Worm (Caenorhabditis elegans) whole organism, late embryonic: ENCODE data around the gene R02F11.9.
"Not testable (repeated sequence)": the region's sequence is repeated elsewhere in the genome, so short reads cannot be mapped to it uniquely, and the experiment has no call there.

Source experiments
- F13H6.1 ChIP-seq: sonication (generic microtip); optimal IDR thresholded peaks from 2 replicates; lab custom pipeline; 2016; ENCODE audit warnings: missing genetic modification characterization, missing compliant biosample characterization
- K09A11.1 ChIP-seq: sonication (generic microtip); optimal IDR thresholded peaks from 2 replicates; lab custom pipeline; 2017; ENCODE audit warnings: antibody characterized with exemption, mild to moderate bottlenecking, missing genetic modification characterization, missing compliant biosample characterization; ENCODE audit not compliant: insufficient read depth
- ceh-31 ChIP-seq: sonication (generic microtip); optimal IDR thresholded peaks from 2 replicates; lab custom pipeline; 2016; ENCODE audit warnings: missing genetic modification characterization, missing compliant biosample characterization
- ceh-45 ChIP-seq: fragments of 200-800 bp; sonication (Bioruptor generic); IDR thresholded peaks from 2 replicates; pipeline ENCODE4 v1.3.6; 2022; ENCODE audit warnings: missing genetic modification reagents, missing genetic modification characterization, missing compliant biosample characterization
- dmd-4 ChIP-seq: sonication (generic microtip); optimal IDR thresholded peaks from 2 replicates; lab custom pipeline; 2016; ENCODE audit warnings: borderline replicate concordance, missing genetic modification characterization, missing compliant biosample characterization
- hlh-30 ChIP-seq: sonication (generic microtip); optimal IDR thresholded peaks from 2 replicates; lab custom pipeline; 2017; ENCODE audit warnings: antibody characterized with exemption, missing genetic modification characterization, missing compliant biosample characterization; ENCODE audit not compliant: insufficient read depth
- mec-3 ChIP-seq: sonication (generic microtip); optimal IDR thresholded peaks from 2 replicates; lab custom pipeline; 2016; ENCODE audit warnings: borderline replicate concordance, missing genetic modification characterization, missing compliant biosample characterization
- nhr-232 ChIP-seq: sonication (generic microtip); optimal IDR thresholded peaks from 2 replicates; lab custom pipeline; 2016; ENCODE audit warnings: missing genetic modification characterization, missing compliant biosample characterization
- pqm-1 ChIP-seq: sonication (generic microtip); optimal IDR thresholded peaks from 2 replicates; lab custom pipeline; 2016; ENCODE audit warnings: missing genetic modification characterization, missing compliant biosample characterization
- syd-9 ChIP-seq: sonication (generic microtip); optimal IDR thresholded peaks from 2 replicates; lab custom pipeline; 2016; ENCODE audit warnings: mild to moderate bottlenecking, missing genetic modification characterization, moderate library complexity, missing compliant biosample characterization
- unc-86 ChIP-seq: sonication (generic microtip); optimal IDR thresholded peaks from 2 replicates; lab custom pipeline; 2016; ENCODE audit warnings: missing genetic modification characterization, missing compliant biosample characterization
- zip-5 ChIP-seq: sonication (generic microtip); optimal IDR thresholded peaks from 2 replicates; lab custom pipeline; 2016; ENCODE audit warnings: missing genetic modification characterization, missing compliant biosample characterization

- not testable (repeated sequence) for TF ChIP-seq dmd-4; mec-3 (tag; lab: Kevin White, UChicago); nhr-232 (tag; lab: Kevin White, UChicago); F13H6.1 (tag; lab: Kevin White, UChicago); hlh-30 (tag; lab: Kevin White, UChicago); syd-9 (tag; lab: Kevin White, UChicago); ceh-45; pqm-1 (tag; lab: Kevin White, UChicago); K09A11.1 (tag; lab: Kevin White, UChicago); ceh-31 (tag; lab: Kevin White, UChicago); zip-5; unc-86 (tag; lab: Kevin White, UChicago)
Observed at ce11 chrV:4760674-4761073, 26.6 kb upstream of the R02F11.9 start, which contains the start of gene bgnt-1.4.
